Fruit fly (Drosophila melanogaster) whole organism, embryonic: ENCODE measurements around the gene CG10195.

Source experiments
- ATbp ChIP-seq: fragments of 200-800 bp; sonication (Bioruptor generic); optimal IDR thresholded peaks from 2 replicates; lab custom pipeline; 2017; ENCODE audit warnings: missing biosample characterization, mild to moderate bottlenecking, missing genetic modification characterization, missing genetic modification reagents
- Adf1 ChIP-seq: fragments of 200-800 bp; sonication (Bioruptor generic); IDR thresholded peaks from 2 replicates; pipeline ENCODE4 v1.3.6; 2022; ENCODE audit warnings: missing biosample characterization, missing genetic modification characterization
- Blimp-1 ChIP-seq: fragments of 200-800 bp; sonication (Bioruptor generic); optimal IDR thresholded peaks from 3 replicates; lab custom pipeline; 2018; ENCODE audit warnings: missing biosample characterization, missing genetic modification characterization, mild to moderate bottlenecking, moderate library complexity, missing genetic modification reagents
- CG10462 ChIP-seq: fragments of 200-800 bp; sonication (Bioruptor generic); optimal IDR thresholded peaks from 2 replicates; lab custom pipeline; 2016; ENCODE audit warnings: missing biosample characterization, missing genetic modification characterization
- CG10979 ChIP-seq: fragments of 200-800 bp; sonication (Bioruptor generic); optimal IDR thresholded peaks from 2 replicates; lab custom pipeline; 2018; ENCODE audit warnings: missing biosample characterization, mild to moderate bottlenecking, missing genetic modification characterization, moderate library complexity
- CG12071 ChIP-seq: fragments of 200-800 bp; sonication (Bioruptor generic); optimal IDR thresholded peaks from 3 replicates; lab custom pipeline; 2018; ENCODE audit warnings: missing biosample characterization, mild to moderate bottlenecking, missing genetic modification characterization
- CG12236 ChIP-seq: fragments of 200-800 bp; sonication (Bioruptor generic); optimal IDR thresholded peaks from 2 replicates; lab custom pipeline; 2016; ENCODE audit warnings: missing biosample characterization, missing genetic modification characterization
- CG15269 ChIP-seq: fragments of 200-800 bp; sonication (Bioruptor generic); optimal IDR thresholded peaks from 2 replicates; lab custom pipeline; 2018; ENCODE audit warnings: missing biosample characterization, mild to moderate bottlenecking, missing genetic modification characterization, moderate library complexity
- CG16779 ChIP-seq: fragments of 200-800 bp; sonication (Bioruptor generic); IDR thresholded peaks from 2 replicates; pipeline ENCODE4 v1.3.6; 2022; ENCODE audit warnings: missing biosample characterization, missing genetic modification characterization
- CG18011 ChIP-seq: fragments of 200-800 bp; sonication (Bioruptor generic); optimal IDR thresholded peaks from 2 replicates; lab custom pipeline; 2017; ENCODE audit warnings: missing biosample characterization, missing genetic modification characterization, mild to moderate bottlenecking, moderate library complexity, missing genotype
- CG18262 ChIP-seq: fragments of 200-800 bp; optimal IDR thresholded peaks from 3 replicates; lab custom pipeline; 2019; ENCODE audit warnings: missing biosample characterization, mild to moderate bottlenecking, missing genetic modification characterization, moderate library complexity
- CG3163 ChIP-seq: fragments of 200-800 bp; sonication (Bioruptor generic); optimal IDR thresholded peaks from 3 replicates; lab custom pipeline; 2016; ENCODE audit warnings: missing biosample characterization, missing genetic modification characterization
- CG5245 ChIP-seq: fragments of 200-800 bp; sonication (Bioruptor generic); optimal IDR thresholded peaks from 3 replicates; lab custom pipeline; 2016; ENCODE audit warnings: missing biosample characterization, missing genetic modification characterization
- CG9215 ChIP-seq: fragments of 200-800 bp; sonication (Bioruptor generic); IDR thresholded peaks from 2 replicates; pipeline ENCODE4 v1.3.6; 2022; ENCODE audit warnings: missing biosample characterization, missing genetic modification characterization
- CG9932 ChIP-seq: fragments of 200-800 bp; sonication (Bioruptor generic); IDR thresholded peaks from 2 replicates; pipeline ENCODE4 v1.3.6; 2022; ENCODE audit warnings: missing biosample characterization, missing genetic modification characterization
- CoRest ChIP-seq: fragments of 200-800 bp; sonication (Bioruptor generic); optimal IDR thresholded peaks from 3 replicates; lab custom pipeline; 2018; ENCODE audit warnings: missing biosample characterization, mild to moderate bottlenecking, missing genetic modification characterization, moderate library complexity
- D ChIP-seq, 2 experiments: fragments of 200-800 bp in 1 of 2; fragments of >200 bp in 1 of 2; sonication (Bioruptor generic) in 1 of 2; optimal IDR thresholded peaks; 2 replicates in 1 of 2; 3 replicates in 1 of 2; lab custom pipeline; 2017; ENCODE audit warnings: mild to moderate bottlenecking in 1 of 2, missing biosample characterization in 1 of 2, missing genetic modification characterization in 1 of 2, missing genetic modification reagents in 1 of 2
- Deaf1 ChIP-seq: fragments of 200-800 bp; optimal IDR thresholded peaks from 3 replicates; lab custom pipeline; 2019; ENCODE audit warnings: missing biosample characterization, mild to moderate bottlenecking, missing genetic modification characterization, moderate library complexity
- Dip3 ChIP-seq: fragments of 200-800 bp; sonication (Bioruptor generic); optimal IDR thresholded peaks from 3 replicates; lab custom pipeline; 2016; ENCODE audit warnings: missing biosample characterization, missing genetic modification characterization
- Elba2 ChIP-seq: fragments of 200-800 bp; sonication (Bioruptor generic); optimal IDR thresholded peaks from 3 replicates; lab custom pipeline; 2016; ENCODE audit warnings: missing biosample characterization, missing genetic modification characterization
- Ets97D ChIP-seq: fragments of 200-800 bp; sonication (Bioruptor generic); optimal IDR thresholded peaks from 3 replicates; lab custom pipeline; 2016; ENCODE audit warnings: missing biosample characterization, missing genetic modification characterization
- Lim3 ChIP-seq: fragments of 200-800 bp; sonication (Bioruptor generic); IDR thresholded peaks from 2 replicates; pipeline ENCODE4 v1.3.6; 2022; ENCODE audit warnings: missing biosample characterization, missing genetic modification characterization
- Mrtf ChIP-seq: fragments of 200-800 bp; sonication (Bioruptor generic); IDR thresholded peaks from 3 replicates; pipeline ENCODE4 v1.3.6; 2022; ENCODE audit warnings: missing biosample characterization, missing genetic modification characterization
- NFAT ChIP-seq: fragments of 200-800 bp; sonication (Bioruptor generic); IDR thresholded peaks from 2 replicates; pipeline ENCODE4 v1.3.6; 2022; ENCODE audit warnings: missing biosample characterization, missing genetic modification characterization
- Nf-YC ChIP-seq: fragments of 200-800 bp; optimal IDR thresholded peaks from 3 replicates; lab custom pipeline; 2019; ENCODE audit warnings: missing biosample characterization, mild to moderate bottlenecking, missing genetic modification characterization, moderate library complexity
- Ssrp ChIP-seq: fragments of 200-800 bp; sonication (Bioruptor generic); optimal IDR thresholded peaks from 2 replicates; lab custom pipeline; 2018; ENCODE audit warnings: missing biosample characterization, mild to moderate bottlenecking, missing genetic modification characterization, moderate library complexity
- bbx ChIP-seq: fragments of 200-800 bp; sonication (Bioruptor generic); IDR thresholded peaks from 2 replicates; pipeline ENCODE4 v1.3.6; 2022; ENCODE audit warnings: missing biosample characterization, missing genetic modification characterization; ENCODE audit not compliant: partially characterized antibody
- bcd ChIP-seq: fragments of 200-800 bp; sonication (Bioruptor generic); optimal IDR thresholded peaks from 2 replicates; lab custom pipeline; 2017; ENCODE audit warnings: missing biosample characterization, mild to moderate bottlenecking, missing genetic modification characterization
- chinmo ChIP-seq: fragments of 200-800 bp; sonication (Bioruptor generic); IDR thresholded peaks from 4 replicates; pipeline ENCODE4 v1.3.6; 2022; ENCODE audit warnings: missing biosample characterization, missing genetic modification characterization; ENCODE audit not compliant: partially characterized antibody
- ci ChIP-seq: fragments of 200-800 bp; sonication (Bioruptor generic); IDR thresholded peaks from 3 replicates; pipeline ENCODE4 v1.3.6; 2022; ENCODE audit warnings: missing biosample characterization, missing genetic modification characterization
- crc ChIP-seq: fragments of 200-800 bp; sonication (Bioruptor generic); optimal IDR thresholded peaks from 2 replicates; lab custom pipeline; 2016; ENCODE audit warnings: missing biosample characterization, missing genetic modification characterization
- ewg ChIP-seq: fragments of 200-800 bp; sonication (Bioruptor generic); optimal IDR thresholded peaks from 3 replicates; lab custom pipeline; 2017; ENCODE audit warnings: mild to moderate bottlenecking, missing biosample characterization, missing genetic modification reagents, missing genetic modification characterization
- fru ChIP-seq: fragments of >200 bp; optimal IDR thresholded peaks from 2 replicates; lab custom pipeline; 2017
- sc ChIP-seq, 3 experiments: fragments of >200 bp in 2 of 3; fragments of 200-800 bp in 1 of 3; sonication (Bioruptor generic) in 1 of 3; optimal IDR thresholded peaks; 2 replicates in 2 of 3; 3 replicates in 1 of 3; lab custom pipeline; 2017; ENCODE audit warnings: mild to moderate bottlenecking in 1 of 3, missing biosample characterization in 1 of 3, missing genetic modification characterization in 1 of 3, missing genetic modification reagents in 1 of 3
- zf30C ChIP-seq: fragments of 200-800 bp; sonication (Bioruptor generic); optimal IDR thresholded peaks from 3 replicates; lab custom pipeline; 2018; ENCODE audit warnings: missing biosample characterization, mild to moderate bottlenecking, missing genetic modification characterization
- zfh2 ChIP-seq: fragments of 200-800 bp; sonication (Bioruptor generic); optimal IDR thresholded peaks from 2 replicates; lab custom pipeline; 2016; ENCODE audit warnings: missing biosample characterization, missing genetic modification characterization

Gene CG10195

DNA sequence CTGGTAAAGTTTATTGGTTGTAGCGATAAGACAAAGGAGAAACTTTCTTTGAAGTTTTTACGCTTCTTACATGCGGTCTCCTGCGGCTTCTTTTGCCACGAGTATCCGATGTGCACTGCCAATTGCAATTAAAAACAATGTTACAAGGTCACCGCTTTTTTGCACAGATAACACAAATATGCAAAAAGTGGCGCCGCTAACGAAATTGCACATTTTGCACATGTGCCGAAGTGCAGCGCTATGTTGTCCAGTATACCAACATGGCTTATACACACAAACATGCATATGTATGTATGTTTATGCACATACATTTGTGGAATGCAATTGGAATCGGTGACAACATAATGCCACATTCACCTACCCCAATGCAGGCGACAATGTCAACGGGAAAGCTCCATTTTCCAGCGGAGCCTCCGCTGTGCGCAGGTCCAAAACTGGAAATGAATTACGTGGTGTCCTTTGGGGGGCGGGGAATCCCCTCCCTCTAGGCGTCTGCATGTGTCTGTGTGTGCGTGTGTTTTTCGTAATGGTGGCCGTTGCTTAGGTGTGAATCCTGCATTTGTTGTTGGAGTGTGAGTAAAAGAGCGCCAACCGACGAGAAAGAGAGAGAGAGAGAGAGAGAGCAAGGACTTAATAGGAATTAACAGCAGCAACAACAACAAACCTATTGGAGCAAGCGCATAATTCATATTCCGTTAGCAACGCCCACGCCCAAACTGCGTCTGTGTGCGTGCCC is 5.1 kb downstream of the CG10195 start (continued):
- TF ChIP-seq CoRest (tag; lab: Kevin White, UChicago): no peak
- TF ChIP-seq bbx (GFP tag; lab: Robert Waterston, UW): no peak
- TF ChIP-seq CG18262: no peak
- TF ChIP-seq chinmo (GFP tag; lab: Robert Waterston, UW): 0 out of 4 replicates have a peak, but pooled peaks have one; percentile 23
- TF ChIP-seq CG5245 (GFP tag; lab: Kevin White, UChicago): no peak
- TF ChIP-seq ewg (GFP tag; lab: Kevin White, UChicago): peak; percentile 79
- no peak for TF ChIP-seq Ets97D (GFP tag; lab: Kevin White, UChicago)
- TF ChIP-seq Elba2: no peak
- TF ChIP-seq Ssrp: no peak
- no peak for TF ChIP-seq Mrtf (GFP tag; lab: Robert Waterston, UW)
- peak; percentile 91 for TF ChIP-seq Nf-YC
- TF ChIP-seq Lim3 (GFP tag; lab: Robert Waterston, UW): no peak
- no peak for TF ChIP-seq CG10979 (tag; lab: Kevin White, UChicago)
- no peak for TF ChIP-seq NFAT (GFP tag; lab: Robert Waterston, UW)
- TF ChIP-seq ci (GFP tag; lab: Robert Waterston, UW): no peak
- no peak for TF ChIP-seq sc (optimal IDR thresholded peaks at IDR 0.05; lab: Kevin White, UChicago)
- TF ChIP-seq sc (GFP tag; optimal IDR thresholded peaks at IDR 0.05; lab: Kevin White, UChicago): no peak
- peak; percentile 51 for TF ChIP-seq D (optimal IDR thresholded peaks at IDR 0.05; lab: Kevin White, UChicago)
- TF ChIP-seq D (GFP tag; optimal IDR thresholded peaks at IDR 0.05; lab: Kevin White, UChicago): no peak
- TF ChIP-seq zfh2: no peak
- TF ChIP-seq Deaf1 (tag; lab: Kevin White, UChicago): peak; percentile 57
- TF ChIP-seq CG9215 (GFP tag; lab: Robert Waterston, UW): no peak
- TF ChIP-seq, all 482 proteins: peak for 10

DNA sequence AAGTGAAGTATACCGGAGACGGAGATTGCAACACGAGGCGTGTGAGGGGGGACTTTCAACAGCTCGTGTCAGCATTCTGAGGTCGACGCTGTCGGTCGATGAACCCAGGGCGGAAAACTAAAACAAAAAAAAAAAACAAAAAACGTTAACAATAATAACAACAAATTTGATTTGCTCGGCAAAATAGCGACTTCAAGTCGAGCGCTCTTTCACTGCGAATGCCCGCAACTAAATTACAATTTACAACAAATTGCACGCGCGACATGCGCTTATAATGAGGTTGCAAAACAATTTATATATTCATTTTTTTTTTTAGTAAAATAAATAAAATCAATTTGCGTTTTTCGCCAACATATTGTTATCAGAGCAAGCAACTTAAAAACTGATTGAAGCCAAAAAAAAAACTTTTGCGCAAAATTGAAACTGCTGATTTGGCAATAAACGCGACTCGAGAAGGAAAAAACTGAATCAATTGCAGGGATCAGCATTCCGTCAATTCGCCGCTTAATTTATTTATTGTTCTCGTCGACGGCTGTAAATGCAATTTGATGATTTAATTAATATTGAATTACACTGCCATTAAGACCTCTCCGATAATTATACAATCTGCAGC is 11.0 kb downstream of the CG10195 start:
- TF ChIP-seq CG10462 (GFP tag; lab: Kevin White, UChicago): no peak
- TF ChIP-seq fru (lab: Kevin White, UChicago): no peak
- TF ChIP-seq CG15269 (tag; lab: Kevin White, UChicago): no peak
- no peak for TF ChIP-seq CG18011 (GFP tag; lab: Kevin White, UChicago)
- no peak for TF ChIP-seq Dip3 (GFP tag; lab: Kevin White, UChicago)
- no peak for TF ChIP-seq ATbp
- no peak for TF ChIP-seq zf30C
- no peak for TF ChIP-seq CG9932 (GFP tag; lab: Robert Waterston, UW)
- no peak for TF ChIP-seq bcd (GFP tag; lab: Kevin White, UChicago)
- no peak for TF ChIP-seq CG12236 (GFP tag; lab: Kevin White, UChicago)
- no peak for TF ChIP-seq crc (GFP tag; lab: Kevin White, UChicago)
- no peak for TF ChIP-seq Blimp-1 (GFP tag; lab: Kevin White, UChicago)
- no peak for TF ChIP-seq CG3163 (GFP tag; lab: Kevin White, UChicago)
- TF ChIP-seq CG12071 (GFP tag; lab: Kevin White, UChicago): no peak
- TF ChIP-seq Ssrp: no peak
- TF ChIP-seq Adf1 (GFP tag; lab: Robert Waterston, UW): no peak
- no peak for TF ChIP-seq CG16779
